Fruit fly (Drosophila melanogaster) Kc167 (cell line): ENCODE measurements around the gene CG10431.

ENCODE experiments used
- h ChIP-seq: fragments of >200 bp; optimal IDR thresholded peaks from 3 replicates; lab custom pipeline; 2018; ENCODE audit warnings: missing external identifiers
- ttk ChIP-seq: sonication (Bioruptor generic); optimal IDR thresholded peaks from 2 replicates; lab custom pipeline; 2017; ENCODE audit warnings: missing external identifiers

DNA sequence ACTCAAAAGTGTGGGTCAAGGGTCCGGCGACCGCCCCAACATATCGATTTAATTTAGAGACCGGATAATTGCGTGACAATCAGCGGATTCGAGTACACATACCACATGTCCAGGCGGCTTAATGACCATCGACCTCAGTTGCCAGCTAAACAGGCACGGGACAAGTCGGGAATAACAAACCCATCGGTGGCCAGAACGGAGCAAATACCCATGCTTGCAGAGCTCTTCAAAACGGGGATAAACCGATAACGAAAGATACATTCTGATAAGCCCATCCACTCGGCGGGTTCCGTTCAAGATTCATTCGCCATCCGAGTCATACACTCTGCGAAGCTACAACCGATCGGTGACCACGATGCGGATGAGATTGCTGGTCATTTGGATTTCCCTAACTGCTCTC is 16.2 kb downstream of the CG10431 start, which contains the start of gene CG15169:
- TF ChIP-seq ttk (lab: Kevin White, UChicago) (no peak), h (no peak)
